Fruit fly (Drosophila melanogaster): ENCODE results near the gene CG33271.

CG33271 gene

dm6 chr3L:11588594-11588993 is 11.3 kb upstream of the CG33271 start (continued):
- TF ChIP-seq ATbp (GFP tag; optimal IDR thresholded peaks at IDR 0.05) (peak; percentile 11), ranshi (GFP tag; IDR thresholded peaks at IDR 0.05) (no peak), insv (GFP tag; optimal IDR thresholded peaks at IDR 0.05) (no peak), B-H1 (GFP tag; IDR thresholded peaks at IDR 0.05) (no peak; the same call in 2 of the 3 replicates), dan (GFP tag; IDR thresholded peaks at IDR 0.05) (no peak), Med (GFP tag) (peak; percentile 64), zen (tag; optimal IDR thresholded peaks at IDR 0.05) (no peak), Poxn (GFP tag; IDR thresholded peaks at IDR 0.05) (no peak), CG7963 (GFP tag; IDR thresholded peaks at IDR 0.05; ENCODE audit: partially characterized antibody) (no peak), gsb-n (tag; optimal IDR thresholded peaks at IDR 0.05) (no peak), Ptx1 (GFP tag; IDR thresholded peaks at IDR 0.05) (no peak), CG3407 (GFP tag; optimal IDR thresholded peaks at IDR 0.05) (no peak), vvl (GFP tag; IDR thresholded peaks at IDR 0.05) (0 out of 2 replicates have a peak, but pooled peaks have one; percentile 10), jigr1 (GFP tag; IDR thresholded peaks at IDR 0.05) (no peak), Camta (GFP tag; optimal IDR thresholded peaks at IDR 0.05) (peak; percentile 15), Rfx (GFP tag; IDR thresholded peaks at IDR 0.05) (no peak), grau (tag; optimal IDR thresholded peaks at IDR 0.05) (no peak), Dad (GFP tag; optimal IDR thresholded peaks at IDR 0.05) (no peak), vnd (GFP tag; IDR thresholded peaks at IDR 0.05; ENCODE audit: partially characterized antibody) (no peak), chinmo (GFP tag; IDR thresholded peaks at IDR 0.05; ENCODE audit: partially characterized antibody) (0 out of 4 replicates have a peak, but pooled peaks have one; percentile 36), row (GFP tag; IDR thresholded peaks at IDR 0.05) (0 out of 3 replicates have a peak, but pooled peaks have one; percentile 14), zfh1 (GFP tag; IDR thresholded peaks at IDR 0.05) (no peak), CG7987 (GFP tag; optimal IDR thresholded peaks at IDR 0.05) (no peak), CG12299 (tag; optimal IDR thresholded peaks at IDR 0.05) (no peak), CG3281 (GFP tag; optimal IDR thresholded peaks at IDR 0.05) (peak; percentile 14), CG31224 (GFP tag; IDR thresholded peaks at IDR 0.05) (no peak), CG11696 (GFP tag; IDR thresholded peaks at IDR 0.05) (no peak), Blimp-1 (GFP tag; optimal IDR thresholded peaks at IDR 0.05) (peak; percentile 3)

dm6 chr3L:11587720-11588580 is 10.7 kb upstream of the CG33271 start, which contains the start of gene rt:
Gene rt (minus strand): TSS chr3L:11587770.
- peak; percentile 70 for TF ChIP-seq CG13424 (tag; optimal IDR thresholded peaks at IDR 0.05)
- 0 out of 2 replicates have a peak, but pooled peaks have one; percentile 24 for TF ChIP-seq stc (GFP tag; IDR thresholded peaks at IDR 0.05)
- TF ChIP-seq prd (optimal IDR thresholded peaks at IDR 0.05), result no peak
- peak; percentile 61; the same call in 2 of the 3 replicates for TF ChIP-seq prd (GFP tag; IDR thresholded peaks at IDR 0.05)
- TF ChIP-seq tup (GFP tag; optimal IDR thresholded peaks at IDR 0.05), result no peak
- peak; percentile 37; the same call in 1 of the 2 replicates for TF ChIP-seq aop (GFP tag; IDR thresholded peaks at IDR 0.05)
- peak; percentile 17 for TF ChIP-seq CG10431 (GFP tag; optimal IDR thresholded peaks at IDR 0.05)
- TF ChIP-seq tio (GFP tag; optimal IDR thresholded peaks at IDR 0.05), result peak; percentile 42
- TF ChIP-seq Hey (tag; optimal IDR thresholded peaks at IDR 0.05), result no peak
- TF ChIP-seq CG11504 (tag; optimal IDR thresholded peaks at IDR 0.05), result peak; percentile 66
- peak; percentile 24 for TF ChIP-seq Asciz (GFP tag; optimal IDR thresholded peaks at IDR 0.05)
- no peak for TF ChIP-seq H15 (GFP tag; IDR thresholded peaks at IDR 0.05)
- no peak for TF ChIP-seq YL-1 (GFP tag; optimal IDR thresholded peaks at IDR 0.05)
- no peak for TF ChIP-seq wek (GFP tag; optimal IDR thresholded peaks at IDR 0.05)
- TF ChIP-seq psq (GFP tag; optimal IDR thresholded peaks at IDR 0.05), result peak; percentile 9
- TF ChIP-seq Dip2 (GFP tag; IDR thresholded peaks at IDR 0.05), result no peak
- peak; percentile 29 for TF ChIP-seq CG13296 (GFP tag; optimal IDR thresholded peaks at IDR 0.05)
- TF ChIP-seq Atf-2 (GFP tag; optimal IDR thresholded peaks at IDR 0.05), result peak; percentile 16
- TF ChIP-seq dimm (GFP tag; IDR thresholded peaks at IDR 0.05), result no peak
- TF ChIP-seq CG2712 (tag; optimal IDR thresholded peaks at IDR 0.05), result peak; percentile 84
- TF ChIP-seq CG10654 (GFP tag; optimal IDR thresholded peaks at IDR 0.05), result peak; percentile 4
- no peak for TF ChIP-seq grn (GFP tag; optimal IDR thresholded peaks at IDR 0.05)

Measured in whole organism, embryonic.